Worm (Caenorhabditis elegans) whole organism, midembryonic: ENCODE data around the gene hlh-13.

Source experiments
- flt-1 ChIP-seq: fragments of 200-800 bp; sonication (Bioruptor generic); IDR thresholded peaks from 2 replicates; pipeline ENCODE4 v1.3.6; 2022; ENCODE audit warnings: missing genetic modification characterization, missing compliant biosample characterization
- ref-1 ChIP-seq: fragments of 200-800 bp; sonication (Bioruptor generic); conservative IDR thresholded peaks from 2 replicates; pipeline ENCODE4 v1.3.6; 2022; ENCODE audit warnings: missing genetic modification reagents, missing genetic modification characterization, missing compliant biosample characterization

DNA sequence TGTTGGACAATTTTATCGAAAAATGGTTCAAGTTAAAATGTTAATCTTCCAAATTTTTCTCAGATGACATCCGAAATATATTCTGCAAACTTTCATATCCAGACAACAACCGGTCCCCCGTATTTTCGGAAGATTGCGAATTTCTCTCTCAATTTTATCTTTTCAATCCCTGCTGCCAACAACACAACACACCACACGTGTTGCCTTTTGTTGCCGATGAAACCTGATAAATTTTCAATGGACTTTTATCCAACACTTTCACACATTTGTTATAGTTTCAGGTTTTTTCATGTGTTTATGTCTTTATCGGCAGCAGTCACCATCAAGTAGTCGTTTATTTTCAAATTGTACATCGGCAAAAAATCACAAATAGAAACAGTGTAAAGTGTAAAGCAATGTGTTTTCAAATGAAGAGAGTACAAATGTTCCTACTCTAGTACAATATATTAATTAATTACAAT, 2.8 kb upstream of the hlh-13 start:
- TF ChIP-seq flt-1 (GFP tag; lab: Robert Waterston, UW) = no peak
- no peak for TF ChIP-seq ref-1 (GFP tag; lab: Robert Waterston, UW)
